Worm (Caenorhabditis elegans): ENCODE data around the gene T04A8.8.

DNA sequence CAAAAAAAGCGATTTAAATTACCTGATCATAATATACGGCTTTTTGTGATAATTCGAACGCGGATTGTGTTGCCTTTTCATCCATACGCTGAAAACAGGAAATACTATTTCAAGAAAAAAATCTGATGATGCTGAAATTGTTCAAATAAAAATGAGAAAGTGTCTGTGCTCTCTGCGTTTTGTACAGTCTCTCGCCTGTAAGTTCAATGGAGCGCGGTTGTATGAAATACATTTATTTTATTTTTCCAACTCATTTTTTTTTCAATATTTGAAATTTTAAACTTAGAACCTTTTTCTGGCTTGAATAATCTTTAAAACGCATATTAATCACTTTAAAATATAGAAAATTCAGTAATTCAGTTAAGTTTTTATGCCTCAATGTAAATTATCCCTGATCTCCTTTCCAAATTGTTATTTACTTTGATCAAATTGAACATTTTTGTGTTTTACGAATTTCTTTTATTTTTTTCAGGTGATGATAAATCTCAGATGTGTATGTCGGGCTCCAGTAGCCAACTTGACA lies 10.2 kb downstream of the T04A8.8 start, which contains the start of the genes clp-2 and mrpl-16:
- no peak for TF ChIP-seq D1046.2 (GFP tag; IDR thresholded peaks at IDR 0.05)
- TF ChIP-seq fos-1 (tag; optimal IDR thresholded peaks at IDR 0.05) = no peak
- no peak for TF ChIP-seq skn-1 (tag; optimal IDR thresholded peaks at IDR 0.05)
